Worm (Caenorhabditis elegans) whole organism, L1 larva: ENCODE results near the gene F35H10.6.

Source experiments
- C04F5.9 ChIP-seq: sonication (generic microtip); optimal IDR thresholded peaks from 2 replicates; lab custom pipeline; 2016; ENCODE audit warnings: missing genetic modification characterization, missing compliant biosample characterization
- C16A3.4 ChIP-seq: fragments of 150-350 bp; optimal IDR thresholded peaks from 2 replicates; lab custom pipeline; 2014; ENCODE audit warnings: missing biosample characterization, missing genetic modification characterization
- aly-2 ChIP-seq: fragments of 150-350 bp; optimal IDR thresholded peaks from 2 replicates; lab custom pipeline; 2014; ENCODE audit warnings: missing biosample characterization, missing genetic modification characterization
- ama-1 ChIP-seq: fragments of 150-350 bp; optimal IDR thresholded peaks from 2 replicates; lab custom pipeline; 2014
- ceh-63 ChIP-seq: fragments of 200-800 bp; sonication (Bioruptor generic); optimal IDR thresholded peaks from 2 replicates; lab custom pipeline; 2018; ENCODE audit warnings: mild to moderate bottlenecking, missing genetic modification characterization, missing compliant biosample characterization
- ceh-82 ChIP-seq, 3 experiments: fragments of 150-350 bp in 1 of 3; sonication (generic microtip) in 2 of 3; optimal IDR thresholded peaks; 2 replicates each; lab custom pipeline; 2014 to 2017; ENCODE audit warnings: missing biosample characterization in 3 of 3, missing genetic modification characterization in 3 of 3
- ceh-88 ChIP-seq: fragments of 200-800 bp; sonication (Bioruptor generic); IDR thresholded peaks from 2 replicates; pipeline ENCODE4 v1.3.6; 2022; ENCODE audit warnings: missing genetic modification characterization, missing compliant biosample characterization
- dpl-1 ChIP-seq, 3 experiments: fragments of 150-350 bp in 2 of 3; sonication (generic microtip) in 1 of 3; optimal IDR thresholded peaks; 2 replicates each; lab custom pipeline; 2014 to 2017; ENCODE audit warnings: missing biosample characterization in 3 of 3, missing genetic modification characterization in 3 of 3, missing genetic modification reagents in 3 of 3
- efl-3 ChIP-seq: fragments of 200-800 bp; sonication (Bioruptor generic); optimal IDR thresholded peaks from 2 replicates; lab custom pipeline; 2018; ENCODE audit warnings: mild to moderate bottlenecking, missing genetic modification characterization, missing compliant biosample characterization
- egl-13 ChIP-seq: sonication (generic microtip); optimal IDR thresholded peaks from 2 replicates; lab custom pipeline; 2016; ENCODE audit warnings: missing genotype, missing genetic modification reagents, missing genetic modification characterization, missing compliant biosample characterization
- elt-2 ChIP-seq: sonication (generic microtip); optimal IDR thresholded peaks from 2 replicates; lab custom pipeline; 2016; ENCODE audit warnings: missing genetic modification characterization, mild to moderate bottlenecking, inconsistent platforms, missing compliant biosample characterization, missing genetic modification reagents
- elt-3 ChIP-seq, 6 experiments: fragments of 150-350 bp in 1 of 6; sonication (generic microtip); optimal IDR thresholded peaks; 2 replicates each; lab custom pipeline; 2017 to 2018; ENCODE audit warnings: missing biosample characterization in 6 of 6, missing genetic modification characterization in 6 of 6, inconsistent platforms in 1 of 6
- fkh-10 ChIP-seq: sonication (generic microtip); optimal IDR thresholded peaks from 2 replicates; lab custom pipeline; 2017; ENCODE audit warnings: missing biosample characterization, missing genetic modification reagents, missing genetic modification characterization
- fkh-8 ChIP-seq: sonication (generic microtip); optimal IDR thresholded peaks from 2 replicates; lab custom pipeline; 2016; ENCODE audit warnings: mild to moderate bottlenecking, missing genetic modification characterization, missing compliant biosample characterization
- grh-1 ChIP-seq: fragments of 200-800 bp; sonication (Bioruptor generic); IDR thresholded peaks from 2 replicates; pipeline ENCODE4 v1.3.6; 2022; ENCODE audit warnings: missing genetic modification reagents, missing genetic modification characterization, missing compliant biosample characterization
- hpl-2 ChIP-seq: fragments of 150-350 bp; optimal IDR thresholded peaks from 2 replicates; lab custom pipeline; 2014; ENCODE audit warnings: missing biosample characterization, missing genetic modification reagents, missing genetic modification characterization
- irx-1 ChIP-seq: sonication (generic microtip); optimal IDR thresholded peaks from 2 replicates; lab custom pipeline; 2016; ENCODE audit warnings: missing genetic modification characterization, missing compliant biosample characterization
- isw-1 ChIP-seq: fragments of 200-800 bp; sonication (Bioruptor generic); IDR thresholded peaks from 2 replicates; pipeline ENCODE4 v1.3.6; 2022; ENCODE audit warnings: missing genetic modification characterization, missing compliant biosample characterization
- lin-35 ChIP-seq, 2 experiments: fragments of 150-350 bp; optimal IDR thresholded peaks; 2 replicates each; lab custom pipeline; 2014; ENCODE audit warnings: missing biosample characterization in 2 of 2, missing genetic modification characterization in 2 of 2, missing genetic modification reagents in 2 of 2
- lin-39 ChIP-seq: fragments of 150-350 bp; optimal IDR thresholded peaks from 2 replicates; lab custom pipeline; 2014; ENCODE audit warnings: missing biosample characterization, missing genetic modification reagents, missing genetic modification characterization
- lir-3 ChIP-seq: sonication (generic microtip); optimal IDR thresholded peaks from 2 replicates; lab custom pipeline; 2016; ENCODE audit warnings: mild to moderate bottlenecking, missing genetic modification characterization, moderate library complexity, missing compliant biosample characterization; ENCODE audit not compliant: poor library complexity
- lsy-2 ChIP-seq, 2 experiments: fragments of 150-350 bp; optimal IDR thresholded peaks; 2 replicates each; lab custom pipeline; 2014; ENCODE audit warnings: missing biosample characterization in 2 of 2, missing genetic modification characterization in 2 of 2
- mep-1 ChIP-seq: fragments of 150-350 bp; optimal IDR thresholded peaks from 2 replicates; lab custom pipeline; 2014; ENCODE audit warnings: missing biosample characterization, missing genetic modification characterization
- nhr-19 ChIP-seq: fragments of 200-800 bp; sonication (Bioruptor generic); conservative IDR thresholded peaks from 2 replicates; pipeline ENCODE4 v1.3.6; 2022; ENCODE audit warnings: missing genetic modification characterization, missing compliant biosample characterization
- nhr-20 ChIP-seq: sonication (generic microtip); optimal IDR thresholded peaks from 2 replicates; lab custom pipeline; 2016; ENCODE audit warnings: mild to moderate bottlenecking, missing genetic modification characterization, missing compliant biosample characterization
- nhr-71 ChIP-seq: sonication (generic microtip); optimal IDR thresholded peaks from 2 replicates; lab custom pipeline; 2016; ENCODE audit warnings: mild to moderate bottlenecking, missing genetic modification characterization, moderate library complexity, missing compliant biosample characterization
- nhr-76 ChIP-seq: sonication (generic microtip); optimal IDR thresholded peaks from 2 replicates; lab custom pipeline; 2017; ENCODE audit warnings: missing biosample characterization, missing genetic modification characterization
- nhr-77 ChIP-seq: fragments of 150-350 bp; optimal IDR thresholded peaks from 2 replicates; lab custom pipeline; 2014; ENCODE audit warnings: missing biosample characterization, missing genetic modification characterization
- nhr-84 ChIP-seq: sonication (generic microtip); optimal IDR thresholded peaks from 2 replicates; lab custom pipeline; 2017; ENCODE audit warnings: missing biosample characterization, missing genetic modification characterization
- nhr-85 ChIP-seq: sonication (generic microtip); peaks from one replicate; lab custom pipeline; 2016; ENCODE audit warnings: missing genetic modification characterization, inconsistent platforms, missing compliant biosample characterization
- pag-3 ChIP-seq: sonication (generic microtip); optimal IDR thresholded peaks from 2 replicates; lab custom pipeline; 2017; ENCODE audit warnings: missing genetic modification characterization, mild to moderate bottlenecking, missing compliant biosample characterization, antibody characterized with exemption, borderline replicate concordance; ENCODE audit not compliant: insufficient read depth
- pqm-1 ChIP-seq: sonication (generic microtip); optimal IDR thresholded peaks from 3 replicates; lab custom pipeline; 2017; ENCODE audit warnings: missing biosample characterization, missing genetic modification characterization
- rnt-1 ChIP-seq: sonication (generic microtip); optimal IDR thresholded peaks from 2 replicates; lab custom pipeline; 2016; ENCODE audit warnings: mild to moderate bottlenecking, missing genetic modification characterization, moderate library complexity, missing compliant biosample characterization
- skn-1 ChIP-seq: fragments of 150-350 bp; optimal IDR thresholded peaks from 2 replicates; lab custom pipeline; 2014; ENCODE audit warnings: missing biosample characterization, missing genetic modification characterization
- snpc-4 ChIP-seq: fragments of 150-350 bp; optimal IDR thresholded peaks from 2 replicates; lab custom pipeline; 2014; ENCODE audit warnings: missing biosample characterization, missing genetic modification characterization
- sox-4 ChIP-seq: sonication (generic microtip); optimal IDR thresholded peaks from 2 replicates; lab custom pipeline; 2016; ENCODE audit warnings: missing genetic modification characterization, missing compliant biosample characterization
- sup-37 ChIP-seq: fragments of 200-800 bp; sonication (Bioruptor generic); optimal IDR thresholded peaks from 2 replicates; lab custom pipeline; 2018; ENCODE audit warnings: mild to moderate bottlenecking, missing genetic modification characterization, missing compliant biosample characterization
- swsn-7 ChIP-seq: sonication (generic microtip); optimal IDR thresholded peaks from 2 replicates; lab custom pipeline; 2016; ENCODE audit warnings: missing genetic modification characterization, missing compliant biosample characterization
- tlp-1 ChIP-seq: fragments of 150-350 bp; optimal IDR thresholded peaks from 2 replicates; lab custom pipeline; 2014; ENCODE audit warnings: missing biosample characterization, missing genetic modification characterization
- unc-130 ChIP-seq: fragments of 150-350 bp; optimal IDR thresholded peaks from 2 replicates; lab custom pipeline; 2017; ENCODE audit warnings: missing biosample characterization, missing genetic modification characterization, inconsistent platforms
- unc-30 ChIP-seq: sonication (generic microtip); optimal IDR thresholded peaks from 2 replicates; lab custom pipeline; 2017; ENCODE audit warnings: missing biosample characterization, missing genetic modification characterization
- unc-86 ChIP-seq: sonication (generic microtip); optimal IDR thresholded peaks from 2 replicates; lab custom pipeline; 2016; ENCODE audit warnings: missing genetic modification characterization, missing compliant biosample characterization
- vab-15 ChIP-seq: sonication (generic microtip); optimal IDR thresholded peaks from 2 replicates; lab custom pipeline; 2017; ENCODE audit warnings: missing genotype, mild to moderate bottlenecking, missing genetic modification characterization, missing compliant biosample characterization
- xbp-1 ChIP-seq: sonication (generic microtip); optimal IDR thresholded peaks from 2 replicates; lab custom pipeline; 2016; ENCODE audit warnings: missing genetic modification characterization, missing compliant biosample characterization
- zag-1 ChIP-seq: fragments of 150-350 bp; optimal IDR thresholded peaks from 2 replicates; lab custom pipeline; 2014; ENCODE audit warnings: missing biosample characterization, missing genetic modification characterization
- zip-4 ChIP-seq: fragments of 200-800 bp; sonication (Bioruptor generic); optimal IDR thresholded peaks from 2 replicates; lab custom pipeline; 2018; ENCODE audit warnings: mild to moderate bottlenecking, missing genetic modification characterization, moderate library complexity, missing compliant biosample characterization
- ztf-11 ChIP-seq, 2 experiments: sonication (generic microtip); optimal IDR thresholded peaks; 2 replicates each; lab custom pipeline; 2016 to 2017; ENCODE audit warnings: missing genetic modification characterization in 2 of 2, missing biosample characterization in 1 of 2, missing compliant biosample characterization in 1 of 2

The F35H10.6 gene

DNA sequence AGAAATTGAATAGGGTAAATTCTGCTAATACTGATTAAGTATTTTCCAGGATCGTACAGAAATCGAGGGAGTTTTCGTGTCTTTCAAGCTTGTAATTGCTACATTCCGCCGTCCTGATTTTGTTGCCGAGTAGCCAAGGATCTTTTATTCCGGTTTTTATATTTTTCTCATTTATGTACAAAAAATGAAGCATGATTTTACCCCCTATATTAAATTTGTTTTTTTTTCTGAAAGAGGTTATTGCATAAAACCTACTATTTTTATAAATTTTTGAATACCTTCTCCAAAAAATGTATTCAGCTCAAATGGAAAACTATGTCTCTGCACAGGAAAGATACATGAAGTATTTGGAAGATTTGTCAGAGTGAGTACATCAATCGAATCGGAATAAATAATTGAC is at the start of gene F35H10.6:
TSS of gene F35H10.6 (plus strand) at position 301 of the 400 bp plus-strand sequence.
- no peak for TF ChIP-seq C04F5.9 (tag; lab: Kevin White, UChicago)
- TF ChIP-seq nhr-84 (tag; lab: Kevin White, UChicago) = no peak
- no peak for TF ChIP-seq ztf-11 (tag; optimal IDR thresholded peaks at IDR 0.05; lab: Kevin White, UChicago)
- no peak for TF ChIP-seq elt-2 (tag; lab: Kevin White, UChicago)
- no peak for TF ChIP-seq ceh-63 (GFP tag; lab: Kevin White, UChicago)
- TF ChIP-seq lin-35 (GFP tag; optimal IDR thresholded peaks at IDR 0.05; lab: Kevin White, UChicago) = no peak
- TF ChIP-seq lin-39 (tag; lab: Kevin White, UChicago) = no peak
- no peak for TF ChIP-seq xbp-1 (tag; lab: Kevin White, UChicago)
- no peak for TF ChIP-seq pqm-1 (tag; lab: Kevin White, UChicago)
- no peak for TF ChIP-seq vab-15 (tag; lab: Kevin White, UChicago)
- TF ChIP-seq mep-1 (tag; lab: Kevin White, UChicago) = no peak

DNA sequence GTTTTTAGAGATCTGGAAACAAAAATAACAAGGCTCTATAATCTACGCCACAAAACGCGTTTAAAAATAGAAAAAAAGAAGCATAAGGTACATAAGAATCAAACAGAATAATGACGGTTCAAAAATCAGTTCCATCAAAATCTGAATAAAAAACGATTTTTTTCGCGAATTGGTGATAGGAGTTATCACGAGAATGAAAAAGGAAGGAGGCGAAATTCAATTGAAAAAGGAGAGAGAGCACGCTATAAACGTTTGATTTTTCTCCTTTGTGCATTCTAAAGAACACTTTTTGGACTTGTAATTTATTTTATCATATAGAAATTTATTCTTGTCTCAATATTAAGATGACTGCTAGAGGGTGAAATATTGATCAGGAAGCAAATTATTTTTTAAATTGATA is 48.4 kb upstream of the F35H10.6 start:
- TF ChIP-seq elt-2 (tag; lab: Kevin White, UChicago) (peak; percentile 27), lsy-2 (tag; optimal IDR thresholded peaks at IDR 0.05; lab: Kevin White, UChicago) (no peak), fkh-8 (tag; lab: Kevin White, UChicago) (no peak), aly-2 (no peak), grh-1 (no peak), lin-35 (GFP tag; optimal IDR thresholded peaks at IDR 0.05; lab: Kevin White, UChicago) (peak in 1 of 2 experiments; percentile 0), nhr-77 (tag; lab: Kevin White, UChicago) (no peak)

- TF ChIP-seq zag-1 (tag; lab: Kevin White, UChicago) = no peak
- peak; percentile 30 for TF ChIP-seq unc-86 (tag; lab: Kevin White, UChicago)
- no peak for TF ChIP-seq C04F5.9 (tag; lab: Kevin White, UChicago)
- no peak for TF ChIP-seq nhr-76
- TF ChIP-seq efl-3 = no peak
- no peak for TF ChIP-seq vab-15 (tag; lab: Kevin White, UChicago)
- TF ChIP-seq nhr-19 = peak; percentile 38; the same call in 1 of the 2 replicates
- TF ChIP-seq sup-37 (GFP tag; lab: Kevin White, UChicago) = no peak
- no peak for TF ChIP-seq ama-1 (lab: Kevin White, UChicago)
- no peak for TF ChIP-seq hpl-2 (GFP tag; lab: Kevin White, UChicago)
- TF ChIP-seq C16A3.4 (tag; lab: Kevin White, UChicago) = peak; percentile 64
- peak; percentile 36 for TF ChIP-seq lir-3 (tag; lab: Kevin White, UChicago)
- peak; percentile 64 for TF ChIP-seq xbp-1 (tag; lab: Kevin White, UChicago)
- peak; percentile 79 for TF ChIP-seq nhr-71 (tag; lab: Kevin White, UChicago)
- TF ChIP-seq dpl-1 (GFP tag; optimal IDR thresholded peaks at IDR 0.05; lab: Kevin White, UChicago) = peak in 2 of 3 experiments; percentile 20 to 45
- no peak for TF ChIP-seq tlp-1
- peak; percentile 41 to 86 (median 61) for TF ChIP-seq ceh-82 (tag; optimal IDR thresholded peaks at IDR 0.05; lab: Kevin White, UChicago)
- peak; percentile 61 for TF ChIP-seq irx-1 (tag; lab: Kevin White, UChicago)
- TF ChIP-seq mep-1 (tag; lab: Kevin White, UChicago) = peak; percentile 80
- TF ChIP-seq nhr-85 (tag; lab: Kevin White, UChicago) = peak; percentile 69
- TF ChIP-seq nhr-20 (tag; lab: Kevin White, UChicago) = peak; percentile 68
- peak; percentile 35 for TF ChIP-seq elt-2 (tag; lab: Kevin White, UChicago)
- TF ChIP-seq egl-13 (tag; lab: Kevin White, UChicago) = peak; percentile 30
- peak; percentile 57 for TF ChIP-seq aly-2
- no peak for TF ChIP-seq ceh-88 (GFP tag; lab: Robert Waterston, UW)
- TF ChIP-seq skn-1 (tag; lab: Kevin White, UChicago) = peak; percentile 46
- peak; percentile 38 for TF ChIP-seq fkh-10
- TF ChIP-seq fkh-8 (tag; lab: Kevin White, UChicago) = peak; percentile 65
- peak; percentile 66 to 80 for TF ChIP-seq lin-35 (GFP tag; optimal IDR thresholded peaks at IDR 0.05; lab: Kevin White, UChicago)
- peak; percentile 21 for TF ChIP-seq isw-1 (GFP tag; lab: Robert Waterston, UW)
- TF ChIP-seq lsy-2 (tag; optimal IDR thresholded peaks at IDR 0.05; lab: Kevin White, UChicago) = peak; percentile 48 to 72
- no peak for TF ChIP-seq zip-4 (GFP tag; lab: Kevin White, UChicago)
- no peak for TF ChIP-seq pag-3
- TF ChIP-seq unc-30 (tag; lab: Kevin White, UChicago) = no peak
- peak in 1 of 6 experiments; percentile 43 for TF ChIP-seq elt-3 (tag; optimal IDR thresholded peaks at IDR 0.05; lab: Kevin White, UChicago)
- TF ChIP-seq ztf-11 (tag; optimal IDR thresholded peaks at IDR 0.05; lab: Kevin White, UChicago) = peak in 1 of 2 experiments; percentile 39
- peak; percentile 74 for TF ChIP-seq swsn-7 (tag; lab: Kevin White, UChicago)
- peak; percentile 22 for TF ChIP-seq sox-4 (tag; lab: Kevin White, UChicago)
- peak; percentile 81 for TF ChIP-seq unc-130 (tag; lab: Kevin White, UChicago)
- peak; percentile 81 for TF ChIP-seq rnt-1 (tag; lab: Kevin White, UChicago)
- TF ChIP-seq snpc-4 = peak; percentile 34
Measured at ce11 chrIV:8252856-8253255, 46.9 kb upstream of the F35H10.6 start.
